Worm (Caenorhabditis elegans) whole organism, mixed stage, embryonic: Measurements from ENCODE around the gene txt-5.

ENCODE experiments used
- bed-3 ChIP-seq: fragments of 200-800 bp; sonication (Bioruptor generic); optimal IDR thresholded peaks from 3 replicates; lab custom pipeline; 2018; ENCODE audit warnings: mild to moderate bottlenecking, missing genetic modification characterization, moderate library complexity, missing compliant biosample characterization
- blmp-1 ChIP-seq: fragments of 150-350 bp; optimal IDR thresholded peaks from 2 replicates; lab custom pipeline; 2014; ENCODE audit warnings: missing biosample characterization, missing genetic modification characterization
- ceh-39 ChIP-seq: fragments of 150-350 bp; optimal IDR thresholded peaks from 2 replicates; lab custom pipeline; 2014; ENCODE audit warnings: missing biosample characterization, missing genetic modification characterization
- ham-2 ChIP-seq: fragments of 200-800 bp; sonication (Bioruptor generic); optimal IDR thresholded peaks from 2 replicates; lab custom pipeline; 2018; ENCODE audit warnings: mild to moderate bottlenecking, missing genetic modification characterization, missing compliant biosample characterization
- lin-13 ChIP-seq: fragments of 150-350 bp; optimal IDR thresholded peaks from 2 replicates; lab custom pipeline; 2014; ENCODE audit warnings: missing biosample characterization, missing genetic modification characterization
- nhr-28 ChIP-seq: fragments of 150-350 bp; optimal IDR thresholded peaks from 2 replicates; lab custom pipeline; 2014; ENCODE audit warnings: missing biosample characterization, missing genetic modification characterization

ce11 chrV:7875456-7875855 is 38.5 kb upstream of the txt-5 start, which contains the start of gene F40A3.4:
- TF ChIP-seq ceh-39 (tag; lab: Kevin White, UChicago) (no peak), lin-13 (tag; lab: Kevin White, UChicago) (no peak), blmp-1 (tag; lab: Kevin White, UChicago) (no peak), nhr-28 (tag; lab: Kevin White, UChicago) (no peak), ham-2 (GFP tag; lab: Kevin White, UChicago) (no peak), bed-3 (no peak)
